Worm (Caenorhabditis elegans): ENCODE results near the gene Y75B12B.10.
"Not testable (repeated sequence)": the region's sequence is repeated elsewhere in the genome, so short reads cannot be mapped to it uniquely, and the experiment has no call there.

The Y75B12B.10 gene

ce11 chrV:15189567-15189966, 10.3 kb upstream of the Y75B12B.10 start, which contains the start of gene cyn-3:
cyn-3 (plus strand) TSS chrV:15189927.
- TF ChIP-seq unc-62 (GFP tag; optimal IDR thresholded peaks at IDR 0.05), result no peak

- no peak for TF ChIP-seq unc-62 (GFP tag; optimal IDR thresholded peaks at IDR 0.05)
Observed at ce11 chrV:15190903-15191302, 9.0 kb upstream of the Y75B12B.10 start, which contains the start of gene Y75B12B.11. Y75B12B.11 (plus strand) TSS chrV:15191296.

ce11 chrV:15191971-15192370, 7.9 kb upstream of the Y75B12B.10 start:
- no peak for TF ChIP-seq unc-62 (GFP tag; optimal IDR thresholded peaks at IDR 0.05)

- no peak for TF ChIP-seq unc-62 (GFP tag; optimal IDR thresholded peaks at IDR 0.05)
Observed at ce11 chrV:15192377-15192776, 7.5 kb upstream of the Y75B12B.10 start, which contains the start of gene plc-2. plc-2 (plus strand) TSS chrV:15192572.

- TF ChIP-seq unc-62 (GFP tag; optimal IDR thresholded peaks at IDR 0.05), result no peak
Observed at ce11 chrV:15193909-15194308, 6.0 kb upstream of the Y75B12B.10 start, which contains the start of gene Y75B12B.13. Y75B12B.13 (minus strand) TSS chrV:15194009.

ce11 chrV:15197955-15198354, 1.9 kb upstream of the Y75B12B.10 start, which contains the start of gene srw-1:
srw-1 (plus strand) TSS chrV:15198255.
- no peak for TF ChIP-seq unc-62 (GFP tag; optimal IDR thresholded peaks at IDR 0.05)

ce11 chrV:15207681-15208080, 7.8 kb downstream of the Y75B12B.10 start, which contains the start of gene C41G6.12:
C41G6.12 (minus strand) TSS chrV:15207781.
- TF ChIP-seq unc-62 (GFP tag; optimal IDR thresholded peaks at IDR 0.05), result not testable (repeated sequence)

- TF ChIP-seq unc-62 (GFP tag; optimal IDR thresholded peaks at IDR 0.05), result not testable (repeated sequence)
Observed at ce11 chrV:15211869-15212268, 12.0 kb downstream of the Y75B12B.10 start, which contains the start of gene sri-24. sri-24 (plus strand) TSS chrV:15212169.

- TF ChIP-seq unc-62 (GFP tag; optimal IDR thresholded peaks at IDR 0.05), result not testable (repeated sequence)
Observed at ce11 chrV:15215175-15215574, 15.3 kb downstream of the Y75B12B.10 start, which contains the start of gene sri-26. sri-26 (plus strand) TSS chrV:15215475.

- TF ChIP-seq unc-62 (GFP tag; optimal IDR thresholded peaks at IDR 0.05), result no peak
Observed at ce11 chrV:15216705-15217104, 16.8 kb downstream of the Y75B12B.10 start, which contains the start of gene sri-25. sri-25 (plus strand) TSS chrV:15217005.

- TF ChIP-seq unc-62 (GFP tag; optimal IDR thresholded peaks at IDR 0.05), result no peak
Observed at ce11 chrV:15221330-15221729, 21.5 kb downstream of the Y75B12B.10 start, which contains the start of gene irld-25. irld-25 (plus strand) TSS chrV:15221630.

- no peak for TF ChIP-seq unc-62 (GFP tag; optimal IDR thresholded peaks at IDR 0.05)
Observed at ce11 chrV:15223668-15224067, 23.8 kb downstream of the Y75B12B.10 start, which contains the start of gene srw-24. srw-24 (plus strand) TSS chrV:15223968.

ce11 chrV:15225650-15226049, 25.8 kb downstream of the Y75B12B.10 start, which contains the start of gene srw-14:
srw-14 (plus strand) TSS chrV:15225950.
- no peak for TF ChIP-seq unc-62 (GFP tag; optimal IDR thresholded peaks at IDR 0.05)

ce11 chrV:15226206-15226605, 26.3 kb downstream of the Y75B12B.10 start:
- no peak for TF ChIP-seq unc-62 (GFP tag; optimal IDR thresholded peaks at IDR 0.05)

- no peak for TF ChIP-seq unc-62 (GFP tag; optimal IDR thresholded peaks at IDR 0.05)
Observed at ce11 chrV:15230243-15230642, 30.4 kb downstream of the Y75B12B.10 start, which contains the start of gene srw-15. srw-15 (plus strand) TSS chrV:15230543.

ce11 chrV:15232200-15232599, 32.3 kb downstream of the Y75B12B.10 start, which contains the start of gene srw-13:
srw-13 (plus strand) TSS chrV:15232500.
- TF ChIP-seq unc-62 (GFP tag; optimal IDR thresholded peaks at IDR 0.05), result no peak

ce11 chrV:15235661-15236060, 35.8 kb downstream of the Y75B12B.10 start, which contains the start of gene nhr-164:
nhr-164 (minus strand) TSS chrV:15235761.
- TF ChIP-seq unc-62 (GFP tag; optimal IDR thresholded peaks at IDR 0.05), result no peak
